Worm (Caenorhabditis elegans) whole organism, L3 larva: Measurements from ENCODE around the gene C40C9.3.

Experiments
- lin-15B ChIP-seq: fragments of 150-350 bp; optimal IDR thresholded peaks from 2 replicates; lab custom pipeline; 2014; ENCODE audit warnings: missing biosample characterization, missing genetic modification characterization
- nhr-11 ChIP-seq: fragments of 150-350 bp; optimal IDR thresholded peaks from 2 replicates; lab custom pipeline; 2014; ENCODE audit warnings: missing biosample characterization, missing genetic modification characterization
- nhr-12 ChIP-seq: fragments of 150-350 bp; optimal IDR thresholded peaks from 2 replicates; lab custom pipeline; 2014; ENCODE audit warnings: missing biosample characterization, missing genetic modification characterization
- unc-62 ChIP-seq: fragments of 150-350 bp; sonication (generic microtip); optimal IDR thresholded peaks from 4 replicates; lab custom pipeline; 2014; ENCODE audit warnings: missing biosample characterization, missing genetic modification reagents, missing genetic modification characterization

- TF ChIP-seq nhr-12 (tag; lab: Kevin White, UChicago) (no peak), lin-15B (no peak), nhr-11 (no peak), unc-62 (no peak)
Measured at ce11 chrX:13666864-13667263, 19.5 kb downstream of the C40C9.3 start.
